Worm (Caenorhabditis elegans) whole organism, L3 larva: Measurements from ENCODE around the gene rig-6.

Experiments
- R02D3.7 ChIP-seq: fragments of 150-350 bp; optimal IDR thresholded peaks from 2 replicates; lab custom pipeline; 2014; ENCODE audit warnings: missing biosample characterization, missing genetic modification characterization
- ZK546.5 ChIP-seq: sonication (generic microtip); optimal IDR thresholded peaks from 2 replicates; lab custom pipeline; 2017; ENCODE audit warnings: missing biosample characterization, missing genetic modification characterization
- aly-2 ChIP-seq: fragments of 150-350 bp; optimal IDR thresholded peaks from 2 replicates; lab custom pipeline; 2014; ENCODE audit warnings: missing biosample characterization, missing genetic modification characterization
- ama-1 ChIP-seq: fragments of 150-350 bp; optimal IDR thresholded peaks from 2 replicates; lab custom pipeline; 2018
- ceh-16 ChIP-seq: sonication (generic microtip); optimal IDR thresholded peaks from 2 replicates; lab custom pipeline; 2017; ENCODE audit warnings: missing biosample characterization, missing genetic modification characterization
- ceh-28 ChIP-seq: fragments of 150-350 bp; optimal IDR thresholded peaks from 2 replicates; lab custom pipeline; 2014; ENCODE audit warnings: missing biosample characterization, missing genetic modification reagents, missing genetic modification characterization
- ceh-82 ChIP-seq: fragments of 150-350 bp; optimal IDR thresholded peaks from 2 replicates; lab custom pipeline; 2014; ENCODE audit warnings: missing biosample characterization, missing genetic modification characterization
- ceh-9 ChIP-seq: sonication (generic microtip); optimal IDR thresholded peaks from 2 replicates; lab custom pipeline; 2018; ENCODE audit warnings: missing biosample characterization, missing genetic modification characterization
- daf-12 ChIP-seq: fragments of 150-350 bp; optimal IDR thresholded peaks from 2 replicates; lab custom pipeline; 2014; ENCODE audit warnings: missing biosample characterization, missing genetic modification reagents, missing genetic modification characterization
- egl-27 ChIP-seq: sonication (generic microtip); optimal IDR thresholded peaks from 4 replicates; lab custom pipeline; 2017; ENCODE audit warnings: missing biosample characterization, missing genetic modification reagents, missing genetic modification characterization
- egl-5 ChIP-seq: fragments of 150-350 bp; optimal IDR thresholded peaks from 2 replicates; lab custom pipeline; 2017; ENCODE audit warnings: missing biosample characterization, missing genetic modification reagents, missing genetic modification characterization, inconsistent platforms
- elt-1 ChIP-seq: fragments of 150-350 bp; optimal IDR thresholded peaks from 2 replicates; lab custom pipeline; 2014; ENCODE audit warnings: missing biosample characterization, missing genetic modification characterization
- elt-2 ChIP-seq: sonication (generic microtip); optimal IDR thresholded peaks from 2 replicates; lab custom pipeline; 2016; ENCODE audit warnings: missing genetic modification reagents, mild to moderate bottlenecking, missing genetic modification characterization, missing compliant biosample characterization
- elt-3 ChIP-seq, 3 experiments: fragments of 150-350 bp in 1 of 3; sonication (generic microtip) in 2 of 3; optimal IDR thresholded peaks; 2 replicates in 2 of 3; 4 replicates in 1 of 3; lab custom pipeline; 2014 to 2017; ENCODE audit warnings: missing biosample characterization in 3 of 3, missing genetic modification characterization in 3 of 3
- eor-1 ChIP-seq, 2 experiments: fragments of 150-350 bp; optimal IDR thresholded peaks; 2 replicates each; lab custom pipeline; 2014 to 2018; ENCODE audit warnings: missing biosample characterization in 2 of 2, missing genetic modification characterization in 2 of 2
- fkh-10 ChIP-seq: sonication (generic microtip); optimal IDR thresholded peaks from 2 replicates; lab custom pipeline; 2017; ENCODE audit warnings: missing biosample characterization, missing genetic modification reagents, missing genetic modification characterization
- fkh-2 ChIP-seq: fragments of 150-350 bp; optimal IDR thresholded peaks from 2 replicates; lab custom pipeline; 2014; ENCODE audit warnings: missing biosample characterization, missing genetic modification reagents, missing genetic modification characterization
- fos-1 ChIP-seq: fragments of 150-350 bp; optimal IDR thresholded peaks from 2 replicates; lab custom pipeline; 2014; ENCODE audit warnings: missing biosample characterization, missing genetic modification characterization
- hmg-11 ChIP-seq: sonication (generic microtip); optimal IDR thresholded peaks from 2 replicates; lab custom pipeline; 2016; ENCODE audit warnings: missing genetic modification characterization, missing compliant biosample characterization
- jun-1 ChIP-seq: fragments of 150-350 bp; optimal IDR thresholded peaks from 2 replicates; lab custom pipeline; 2014; ENCODE audit warnings: missing biosample characterization, missing genetic modification reagents, missing genetic modification characterization
- lin-15B ChIP-seq: fragments of 150-350 bp; optimal IDR thresholded peaks from 2 replicates; lab custom pipeline; 2014; ENCODE audit warnings: missing biosample characterization, missing genetic modification characterization
- lin-39 ChIP-seq: fragments of 150-350 bp; optimal IDR thresholded peaks from 2 replicates; lab custom pipeline; 2018; ENCODE audit warnings: missing biosample characterization, missing genetic modification reagents, missing genetic modification characterization
- lsy-12 ChIP-seq: sonication (generic microtip); optimal IDR thresholded peaks from 2 replicates; lab custom pipeline; 2016; ENCODE audit warnings: mild to moderate bottlenecking, missing genetic modification characterization, missing compliant biosample characterization
- mdl-1 ChIP-seq: fragments of 150-350 bp; optimal IDR thresholded peaks from 2 replicates; lab custom pipeline; 2014; ENCODE audit warnings: missing biosample characterization, missing genetic modification characterization
- mml-1 ChIP-seq: fragments of 150-350 bp; sonication (generic microtip); optimal IDR thresholded peaks from 3 replicates; lab custom pipeline; 2014; ENCODE audit warnings: missing biosample characterization, missing genetic modification characterization
- nfya-1 ChIP-seq: sonication (generic microtip); optimal IDR thresholded peaks from 2 replicates; lab custom pipeline; 2017; ENCODE audit warnings: missing genetic modification characterization, mild to moderate bottlenecking, missing compliant biosample characterization, antibody characterized with exemption, moderate library complexity; ENCODE audit not compliant: insufficient read depth
- nhr-11 ChIP-seq: fragments of 150-350 bp; optimal IDR thresholded peaks from 2 replicates; lab custom pipeline; 2014; ENCODE audit warnings: missing biosample characterization, missing genetic modification characterization
- nhr-12 ChIP-seq: fragments of 150-350 bp; optimal IDR thresholded peaks from 2 replicates; lab custom pipeline; 2014; ENCODE audit warnings: missing biosample characterization, missing genetic modification characterization
- nhr-23 ChIP-seq: fragments of 150-350 bp; optimal IDR thresholded peaks from 2 replicates; lab custom pipeline; 2014; ENCODE audit warnings: missing biosample characterization, missing genetic modification reagents, missing genetic modification characterization
- nhr-237 ChIP-seq: fragments of 150-350 bp; optimal IDR thresholded peaks from 2 replicates; lab custom pipeline; 2014; ENCODE audit warnings: missing biosample characterization, missing genetic modification characterization
- nhr-25 ChIP-seq: sonication (generic microtip); optimal IDR thresholded peaks from 2 replicates; lab custom pipeline; 2017; ENCODE audit warnings: missing biosample characterization, missing genetic modification characterization
- nhr-28 ChIP-seq: fragments of 150-350 bp; optimal IDR thresholded peaks from 2 replicates; lab custom pipeline; 2014; ENCODE audit warnings: missing biosample characterization, missing genetic modification characterization
- nhr-43 ChIP-seq: sonication (generic microtip); optimal IDR thresholded peaks from 2 replicates; lab custom pipeline; 2016; ENCODE audit warnings: mild to moderate bottlenecking, missing genetic modification characterization, missing compliant biosample characterization; ENCODE audit not compliant: poor library complexity, severe bottlenecking
- nhr-67 ChIP-seq: fragments of 150-350 bp; optimal IDR thresholded peaks from 2 replicates; lab custom pipeline; 2014; ENCODE audit warnings: missing biosample characterization, missing genetic modification characterization
- nhr-76 ChIP-seq: fragments of 150-350 bp; sonication (generic microtip); optimal IDR thresholded peaks from 5 replicates; lab custom pipeline; 2014; ENCODE audit warnings: missing biosample characterization, missing genetic modification characterization
- nhr-77 ChIP-seq: fragments of 150-350 bp; optimal IDR thresholded peaks from 2 replicates; lab custom pipeline; 2014; ENCODE audit warnings: missing biosample characterization, missing genetic modification characterization
- pha-4 ChIP-seq: fragments of 150-350 bp; optimal IDR thresholded peaks from 2 replicates; lab custom pipeline; 2014; ENCODE audit warnings: missing biosample characterization, missing genetic modification reagents, missing genetic modification characterization
- pqm-1 ChIP-seq: fragments of 150-350 bp; optimal IDR thresholded peaks from 2 replicates; lab custom pipeline; 2017; ENCODE audit warnings: missing biosample characterization, missing genetic modification characterization, inconsistent platforms
- sea-2 ChIP-seq: fragments of 150-350 bp; sonication (generic microtip); optimal IDR thresholded peaks from 4 replicates; lab custom pipeline; 2014; ENCODE audit warnings: missing biosample characterization, missing genetic modification reagents, missing genetic modification characterization
- skn-1 ChIP-seq: fragments of 150-350 bp; optimal IDR thresholded peaks from 2 replicates; lab custom pipeline; 2014; ENCODE audit warnings: missing biosample characterization, missing genetic modification characterization
- snpc-4 ChIP-seq: fragments of 150-350 bp; optimal IDR thresholded peaks from 2 replicates; lab custom pipeline; 2014; ENCODE audit warnings: missing biosample characterization, missing genetic modification characterization
- tbx-2 ChIP-seq: sonication (generic microtip); optimal IDR thresholded peaks from 2 replicates; lab custom pipeline; 2016; ENCODE audit warnings: mild to moderate bottlenecking, missing genetic modification characterization, missing compliant biosample characterization
- unc-39 ChIP-seq: sonication (generic microtip); optimal IDR thresholded peaks from 4 replicates; lab custom pipeline; 2017; ENCODE audit warnings: missing biosample characterization, missing genetic modification characterization
- unc-62 ChIP-seq: fragments of 150-350 bp; sonication (generic microtip); optimal IDR thresholded peaks from 4 replicates; lab custom pipeline; 2014; ENCODE audit warnings: missing biosample characterization, missing genetic modification reagents, missing genetic modification characterization
- zag-1 ChIP-seq: fragments of 150-350 bp; optimal IDR thresholded peaks from 2 replicates; lab custom pipeline; 2014; ENCODE audit warnings: missing biosample characterization, missing genetic modification characterization
- ztf-11 ChIP-seq: fragments of 150-350 bp; optimal IDR thresholded peaks from 2 replicates; lab custom pipeline; 2014; ENCODE audit warnings: missing biosample characterization, missing genetic modification characterization
- ztf-4 ChIP-seq: fragments of 150-350 bp; optimal IDR thresholded peaks from 2 replicates; lab custom pipeline; 2014; ENCODE audit warnings: missing biosample characterization, missing genetic modification characterization

rig-6 gene

DNA sequence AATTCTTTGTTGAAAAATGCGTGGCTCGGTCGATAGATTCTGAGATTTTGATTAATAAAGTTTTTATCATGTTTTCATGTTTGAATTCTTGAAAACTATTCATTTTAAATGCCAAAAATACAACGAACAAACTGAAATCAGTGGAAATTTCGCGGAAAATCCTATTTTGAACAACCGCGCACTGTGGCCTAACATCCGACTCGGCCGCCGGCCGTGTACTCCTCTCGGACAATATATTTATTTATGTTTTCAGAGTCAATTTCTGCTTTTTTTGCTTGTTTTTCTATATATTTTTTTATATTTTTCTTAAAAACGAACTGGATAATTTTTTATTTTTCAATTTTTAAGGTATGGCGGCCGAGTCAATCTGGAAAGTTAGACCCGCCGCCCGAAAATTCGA lies 20.6 kb downstream of the rig-6 start, which contains the start of gene F26G1.1:
TSS of gene F26G1.1 (plus strand) at position 347 of the 400 bp plus-strand sequence.
- TF ChIP-seq snpc-4 (tag; lab: Kevin White, UChicago) (no peak), sea-2 (no peak), lsy-12 (peak; percentile 59), mdl-1 (no peak), ceh-9 (no peak), fkh-2 (tag; lab: Kevin White, UChicago) (no peak), nhr-43 (tag; lab: Kevin White, UChicago) (peak; percentile 87), lin-39 (tag; lab: Kevin White, UChicago) (no peak), nhr-11 (tag; lab: Kevin White, UChicago) (no peak), jun-1 (no peak), mml-1 (tag; lab: Kevin White, UChicago) (no peak), egl-27 (tag; lab: Kevin White, UChicago) (no peak), eor-1 (tag; optimal IDR thresholded peaks at IDR 0.05; lab: Kevin White, UChicago) (no peak), nhr-25 (tag; lab: Kevin White, UChicago) (no peak), pha-4 (tag; lab: Kevin White, UChicago) (peak; percentile 51), pqm-1 (tag; lab: Kevin White, UChicago) (no peak), R02D3.7 (no peak), nhr-67 (tag; lab: Kevin White, UChicago) (no peak), nhr-76 (no peak), ceh-82 (tag; lab: Kevin White, UChicago) (no peak), skn-1 (tag; lab: Kevin White, UChicago) (no peak), tbx-2 (tag; lab: Kevin White, UChicago) (no peak), lin-15B (tag; lab: Kevin White, UChicago) (peak; percentile 36), nfya-1 (tag; lab: Kevin White, UChicago) (peak; percentile 61), nhr-77 (no peak), ama-1 (no peak), ZK546.5 (no peak), nhr-23 (peak; percentile 45), ceh-28 (no peak), ztf-11 (tag; lab: Kevin White, UChicago) (no peak), ceh-16 (no peak), nhr-237 (tag; lab: Kevin White, UChicago) (no peak), aly-2 (tag; lab: Kevin White, UChicago) (no peak), ztf-4 (tag; lab: Kevin White, UChicago) (no peak), nhr-12 (tag; lab: Kevin White, UChicago) (no peak), egl-5 (tag; lab: Kevin White, UChicago) (no peak), fos-1 (tag; lab: Kevin White, UChicago) (no peak), elt-3 (tag; optimal IDR thresholded peaks at IDR 0.05; lab: Kevin White, UChicago) (no peak), unc-62 (GFP tag; lab: Kevin White, UChicago) (no peak), hmg-11 (tag; lab: Kevin White, UChicago) (peak; percentile 17), daf-12 (no peak), unc-39 (no peak), elt-1 (tag; lab: Kevin White, UChicago) (no peak), zag-1 (no peak), nhr-28 (no peak), fkh-10 (GFP tag; lab: Kevin White, UChicago) (no peak), elt-2 (tag; lab: Kevin White, UChicago) (peak; percentile 45)
- TF ChIP-seq, all 47 proteins: peak for 8

- TF ChIP-seq egl-27 (tag; lab: Kevin White, UChicago) (no peak), egl-5 (tag; lab: Kevin White, UChicago) (no peak), jun-1 (no peak), nhr-23 (no peak)
Measured at ce11 chrII:4790687-4791086, 21.2 kb downstream of the rig-6 start.
